Fruit fly (Drosophila melanogaster) whole organism, wandering third instar larva: ENCODE results near the gene Agpat1.
A peak's percentile ranks its signal among the peaks of the same experiment; 100 is the strongest.

Experiments used
- Abd-B ChIP-seq: fragments of >200 bp; optimal IDR thresholded peaks from 2 replicates; lab custom pipeline; 2017; ENCODE audit warnings: missing biosample characterization, missing genetic modification characterization
- CG32264 ChIP-seq: fragments of 200-800 bp; sonication (Bioruptor generic); optimal IDR thresholded peaks from 2 replicates; lab custom pipeline; 2016; ENCODE audit warnings: missing biosample characterization, missing genetic modification characterization
- CG9705 ChIP-seq: fragments of 200-800 bp; sonication (Bioruptor generic); optimal IDR thresholded peaks from 2 replicates; lab custom pipeline; 2018; ENCODE audit warnings: missing biosample characterization, mild to moderate bottlenecking, missing genetic modification characterization
- CrebA ChIP-seq: fragments of 200-800 bp; sonication (Bioruptor generic); optimal IDR thresholded peaks from 2 replicates; lab custom pipeline; 2016; ENCODE audit warnings: missing biosample characterization, mild to moderate bottlenecking, missing genetic modification characterization, borderline replicate concordance
- Dfd ChIP-seq: fragments of >200 bp; optimal IDR thresholded peaks from 2 replicates; lab custom pipeline; 2017; ENCODE audit warnings: missing biosample characterization, missing genetic modification characterization
- Dif ChIP-seq: fragments of 200-275, 200-300 bp; sonication (Bioruptor generic); optimal IDR thresholded peaks from 2 replicates; lab custom pipeline; 2018; ENCODE audit warnings: missing biosample characterization, missing genetic modification characterization; ENCODE audit not compliant: partially characterized antibody
- HLH106 ChIP-seq: fragments of 200-800 bp; optimal IDR thresholded peaks from 3 replicates; lab custom pipeline; 2019; ENCODE audit warnings: missing biosample characterization, mild to moderate bottlenecking, missing genetic modification characterization, moderate library complexity
- Hnf4 ChIP-seq: fragments of 200-800 bp; sonication (Bioruptor generic); optimal IDR thresholded peaks from 2 replicates; lab custom pipeline; 2016; ENCODE audit warnings: missing biosample characterization, mild to moderate bottlenecking, missing genetic modification characterization
- Jra ChIP-seq: sonication (Bioruptor generic); optimal IDR thresholded peaks from 2 replicates; lab custom pipeline; 2016; ENCODE audit warnings: missing biosample characterization, missing genetic modification characterization
- Mio ChIP-seq: sonication (Bioruptor generic); optimal IDR thresholded peaks from 2 replicates; lab custom pipeline; 2016; ENCODE audit warnings: missing biosample characterization, missing genetic modification characterization
- Myc ChIP-seq: fragments of >200 bp; optimal IDR thresholded peaks from 2 replicates; lab custom pipeline; 2017
- N ChIP-seq: fragments of >200 bp; optimal IDR thresholded peaks from 2 replicates; lab custom pipeline; 2018; ENCODE audit warnings: missing biosample characterization, missing external identifiers, missing genetic modification characterization
- Rel ChIP-seq, 2 experiments: fragments of 200-800 bp; sonication (Bioruptor generic) in 1 of 2; optimal IDR thresholded peaks; 2 replicates in 1 of 2; 3 replicates in 1 of 2; lab custom pipeline; 2016 to 2019; ENCODE audit warnings: mild to moderate bottlenecking in 2 of 2, missing biosample characterization in 2 of 2, missing genetic modification characterization in 2 of 2, moderate library complexity in 1 of 2
- Sp1 ChIP-seq: fragments of 200-800 bp; sonication (Bioruptor generic); optimal IDR thresholded peaks from 3 replicates; lab custom pipeline; 2019; ENCODE audit warnings: missing biosample characterization, mild to moderate bottlenecking, missing genetic modification characterization, moderate library complexity
- Vsx2 ChIP-seq: fragments of 200-300, 225-300 bp; sonication (Bioruptor generic); optimal IDR thresholded peaks from 2 replicates; lab custom pipeline; 2018; ENCODE audit warnings: missing biosample characterization, missing genetic modification characterization; ENCODE audit not compliant: partially characterized antibody
- br ChIP-seq: fragments of 200-800 bp; sonication (Bioruptor generic); optimal IDR thresholded peaks from 2 replicates; lab custom pipeline; 2016; ENCODE audit warnings: missing biosample characterization, missing genetic modification characterization
- brk ChIP-seq: fragments of 200-800 bp; sonication (Bioruptor generic); optimal IDR thresholded peaks from 2 replicates; lab custom pipeline; 2016; ENCODE audit warnings: missing biosample characterization, mild to moderate bottlenecking, missing genetic modification characterization
- dl ChIP-seq, 2 experiments: fragments of 175-275, 200-275 bp in 1 of 2; fragments of 200-275 bp in 1 of 2; sonication (Bioruptor generic); optimal IDR thresholded peaks; lab custom pipeline; 2018; ENCODE audit warnings: mild to moderate bottlenecking in 2 of 2, missing biosample characterization in 2 of 2, missing genetic modification characterization in 2 of 2, moderate library complexity in 2 of 2; ENCODE audit not compliant: partially characterized antibody in 2 of 2, insufficient read depth in 1 of 2
- dmrt93B ChIP-seq: fragments of 200-800 bp; sonication (Bioruptor generic); optimal IDR thresholded peaks from 2 replicates; lab custom pipeline; 2018; ENCODE audit warnings: missing biosample characterization, mild to moderate bottlenecking, missing genetic modification characterization
- dsf ChIP-seq: sonication (Bioruptor generic); optimal IDR thresholded peaks from 2 replicates; lab custom pipeline; 2016; ENCODE audit warnings: missing biosample characterization, missing genetic modification characterization, borderline replicate concordance
- ey ChIP-seq: fragments of 200-800 bp; sonication (Bioruptor generic); optimal IDR thresholded peaks from 2 replicates; lab custom pipeline; 2016; ENCODE audit warnings: missing biosample characterization, missing genetic modification characterization
- foxo ChIP-seq, 2 experiments: fragments of 200-800 bp; sonication (Bioruptor generic); optimal IDR thresholded peaks; 2 replicates in 1 of 2; 3 replicates in 1 of 2; lab custom pipeline; 2016 to 2017; ENCODE audit warnings: missing biosample characterization in 2 of 2, missing genetic modification characterization in 2 of 2
- fru ChIP-seq: fragments of 200-800 bp; sonication (Bioruptor generic); optimal IDR thresholded peaks from 3 replicates; lab custom pipeline; 2016; ENCODE audit warnings: missing biosample characterization, mild to moderate bottlenecking, missing genetic modification characterization
- h ChIP-seq: fragments of 200-800 bp; sonication (Bioruptor generic); optimal IDR thresholded peaks from 3 replicates; lab custom pipeline; 2016; ENCODE audit warnings: missing biosample characterization, mild to moderate bottlenecking, missing genetic modification characterization
- jim ChIP-seq: fragments of 175-275, 200-325 bp; sonication (Bioruptor generic); optimal IDR thresholded peaks from 2 replicates; lab custom pipeline; 2016; ENCODE audit warnings: missing biosample characterization, mild to moderate bottlenecking, missing genetic modification characterization
- lola ChIP-seq: fragments of >200 bp; optimal IDR thresholded peaks from 2 replicates; lab custom pipeline; 2017; ENCODE audit warnings: missing biosample characterization, missing genetic modification characterization
- pan ChIP-seq: fragments of >200 bp; optimal IDR thresholded peaks from 2 replicates; lab custom pipeline; 2017
- psq ChIP-seq: fragments of 200-800 bp; sonication (Bioruptor generic); optimal IDR thresholded peaks from 3 replicates; lab custom pipeline; 2017; ENCODE audit warnings: missing biosample characterization, mild to moderate bottlenecking, missing genetic modification characterization, moderate library complexity
- rgr ChIP-seq: fragments of 200-800 bp; sonication (Bioruptor generic); optimal IDR thresholded peaks from 3 replicates; lab custom pipeline; 2016; ENCODE audit warnings: missing biosample characterization, mild to moderate bottlenecking, missing genetic modification characterization
- sage ChIP-seq: fragments of 200-800 bp; sonication (Bioruptor generic); optimal IDR thresholded peaks from 2 replicates; lab custom pipeline; 2016; ENCODE audit warnings: missing biosample characterization, mild to moderate bottlenecking, missing genetic modification characterization
- sv ChIP-seq: fragments of 200-800 bp; sonication (Bioruptor generic); optimal IDR thresholded peaks from 3 replicates; lab custom pipeline; 2016; ENCODE audit warnings: missing biosample characterization, missing genetic modification characterization
- tai ChIP-seq: sonication (Bioruptor generic); optimal IDR thresholded peaks from 2 replicates; lab custom pipeline; 2016; ENCODE audit warnings: missing biosample characterization, missing genetic modification characterization
- usp ChIP-seq: fragments of >200 bp; optimal IDR thresholded peaks from 2 replicates; lab custom pipeline; 2017; ENCODE audit warnings: missing biosample characterization, missing genetic modification characterization
- woc ChIP-seq: sonication (Bioruptor generic); optimal IDR thresholded peaks from 2 replicates; lab custom pipeline; 2016; ENCODE audit warnings: missing biosample characterization, mild to moderate bottlenecking, missing genetic modification characterization

The Agpat1 gene

DNA sequence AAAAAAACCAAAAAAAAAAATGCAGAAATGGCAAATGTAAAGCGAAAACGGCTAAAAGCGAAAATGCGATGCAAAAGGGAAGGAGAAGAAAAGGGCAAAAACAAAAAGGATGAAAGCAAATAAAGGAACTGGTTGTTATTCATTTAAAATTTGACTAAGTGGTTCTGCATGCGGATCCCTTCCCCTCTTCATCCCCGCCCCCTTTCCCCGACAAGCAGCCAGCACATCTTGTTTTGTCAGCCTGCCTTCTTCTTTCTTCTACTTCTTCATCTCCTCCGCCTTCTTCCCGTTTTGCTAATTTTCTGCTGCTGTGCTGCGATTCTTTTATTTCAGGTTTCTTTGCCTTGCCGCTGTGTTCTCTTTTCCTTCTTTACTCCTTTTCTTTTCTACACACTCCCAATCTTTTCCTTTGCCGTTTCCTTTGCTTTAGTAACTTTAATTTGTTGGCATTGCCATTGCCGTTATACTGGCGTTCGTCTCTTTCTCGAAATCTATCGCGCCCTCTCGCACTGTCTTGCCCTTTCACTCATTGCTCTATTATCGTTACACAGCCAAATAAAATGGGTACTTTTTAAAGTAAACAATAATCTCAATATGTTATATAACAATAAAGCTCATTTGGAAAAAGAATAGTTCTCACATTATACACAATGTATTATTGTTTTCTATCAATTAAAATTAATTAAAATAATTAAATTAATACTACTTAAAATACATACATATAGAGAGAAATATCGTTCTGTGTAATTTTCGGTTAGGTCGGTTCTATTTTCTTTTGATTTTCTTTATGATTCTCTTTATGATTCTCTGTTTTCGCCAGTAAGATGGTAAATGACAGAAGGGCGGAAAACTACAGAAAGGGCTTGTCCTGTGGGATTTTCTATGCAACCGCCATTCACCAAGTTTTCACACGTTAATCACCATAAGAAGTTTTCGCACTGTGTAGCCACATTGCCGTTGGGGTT, 17.0 kb upstream of the Agpat1 start:
- TF ChIP-seq brk (GFP tag; lab: Kevin White, UChicago) (no peak), Dif (GFP tag; lab: Kevin White, UChicago) (peak; percentile 58), foxo (GFP tag; optimal IDR thresholded peaks at IDR 0.05; lab: Kevin White, UChicago) (peak in 1 of 2 experiments; percentile 32), h (GFP tag; lab: Kevin White, UChicago) (no peak), rgr (peak; percentile 8), N (GFP tag; lab: Kevin White, UChicago) (no peak), Sp1 (GFP tag; lab: Kevin White, UChicago) (peak; percentile 34), fru (GFP tag; lab: Kevin White, UChicago) (peak; percentile 8), lola (GFP tag; lab: Kevin White, UChicago) (no peak), psq (GFP tag; lab: Kevin White, UChicago) (peak; percentile 99), HLH106 (peak; percentile 39), Rel (GFP tag; optimal IDR thresholded peaks at IDR 0.05; lab: Kevin White, UChicago) (no peak), Rel (tag; optimal IDR thresholded peaks at IDR 0.05; lab: Kevin White, UChicago) (no peak), dmrt93B (GFP tag; lab: Kevin White, UChicago) (peak; percentile 18)

dm6 chrX:12748967-12749366, 16.1 kb upstream of the Agpat1 start:
- TF ChIP-seq Jra (GFP tag; lab: Kevin White, UChicago) (no peak), foxo (GFP tag; optimal IDR thresholded peaks at IDR 0.05; lab: Kevin White, UChicago) (no peak), Dfd (GFP tag; lab: Kevin White, UChicago) (peak; percentile 18), sv (no peak), jim (no peak), usp (GFP tag; lab: Kevin White, UChicago) (no peak), ey (GFP tag; lab: Kevin White, UChicago) (no peak)
- TF ChIP-seq, all 38 proteins: peak for 1

dm6 chrX:12749891-12750581, 15.0 kb upstream of the Agpat1 start:
- TF ChIP-seq dl (GFP tag; optimal IDR thresholded peaks at IDR 0.05; lab: Kevin White, UChicago; ENCODE audit: insufficient read depth in 1 of 2, partially characterized antibody in 2 of 2) (no peak), psq (GFP tag; lab: Kevin White, UChicago) (peak; percentile 56), rgr (no peak), tai (no peak)

dm6 chrX:12750582-12750927, 14.5 kb upstream of the Agpat1 start:
- TF ChIP-seq usp (GFP tag; lab: Kevin White, UChicago) (no peak), jim (peak; percentile 7), Vsx2 (GFP tag; lab: Kevin White, UChicago) (peak; percentile 2), Dif (GFP tag; lab: Kevin White, UChicago) (peak; percentile 22), CrebA (peak; percentile 64), brk (GFP tag; lab: Kevin White, UChicago) (no peak), br (no peak), Hnf4 (no peak), rgr (no peak), Myc (lab: Kevin White, UChicago) (no peak), tai (no peak), dl (GFP tag; optimal IDR thresholded peaks at IDR 0.05; lab: Kevin White, UChicago; ENCODE audit: insufficient read depth in 1 of 2, partially characterized antibody in 2 of 2) (peak in 1 of 2 experiments; percentile 36), sage (GFP tag; lab: Kevin White, UChicago) (no peak)

- TF ChIP-seq Mio: peak; percentile 94
- TF ChIP-seq CG9705 (GFP tag; lab: Kevin White, UChicago): peak; percentile 99
- peak; percentile 94 for TF ChIP-seq CrebA
- no peak for TF ChIP-seq Dif (GFP tag; lab: Kevin White, UChicago)
- peak; percentile 99 for TF ChIP-seq br
- no peak for TF ChIP-seq lola (GFP tag; lab: Kevin White, UChicago)
- peak; percentile 97 for TF ChIP-seq CG32264 (GFP tag; lab: Kevin White, UChicago)
- peak; percentile 100 for TF ChIP-seq sv
- TF ChIP-seq rgr: peak; percentile 99
- TF ChIP-seq dl (GFP tag; optimal IDR thresholded peaks at IDR 0.05; lab: Kevin White, UChicago; ENCODE audit: insufficient read depth in 1 of 2, partially characterized antibody in 2 of 2): no peak
- TF ChIP-seq Sp1 (GFP tag; lab: Kevin White, UChicago): peak; percentile 100
- peak; percentile 95 for TF ChIP-seq psq (GFP tag; lab: Kevin White, UChicago)
- TF ChIP-seq fru (GFP tag; lab: Kevin White, UChicago): peak; percentile 100
- peak; percentile 98 for TF ChIP-seq woc (GFP tag; lab: Kevin White, UChicago)
- TF ChIP-seq ey (GFP tag; lab: Kevin White, UChicago): peak; percentile 100
- peak; percentile 95 for TF ChIP-seq dsf
- no peak for TF ChIP-seq Myc (lab: Kevin White, UChicago)
- peak; percentile 99 for TF ChIP-seq h (GFP tag; lab: Kevin White, UChicago)
- no peak for TF ChIP-seq pan (lab: Kevin White, UChicago)
- TF ChIP-seq Abd-B (GFP tag; lab: Kevin White, UChicago): no peak
Measured at dm6 chrX:12750928-12751631, 14.0 kb upstream of the Agpat1 start.
